Worm (Caenorhabditis elegans) whole organism, midembryonic: ENCODE data around the gene sdz-31.

Experiments
- T22C8.4 ChIP-seq: fragments of 200-800 bp; sonication (Bioruptor generic); IDR thresholded peaks from 2 replicates; pipeline ENCODE4 v1.3.6; 2022; ENCODE audit warnings: missing genetic modification characterization, missing compliant biosample characterization
- cog-1 ChIP-seq: sonication (generic microtip); optimal IDR thresholded peaks from 2 replicates; lab custom pipeline; 2016; ENCODE audit warnings: missing genetic modification characterization, missing compliant biosample characterization
- flt-1 ChIP-seq: fragments of 200-800 bp; sonication (Bioruptor generic); IDR thresholded peaks from 2 replicates; pipeline ENCODE4 v1.3.6; 2022; ENCODE audit warnings: missing genetic modification characterization, missing compliant biosample characterization
- klf-2 ChIP-seq: fragments of 200-800 bp; sonication (Bioruptor generic); conservative IDR thresholded peaks from 2 replicates; pipeline ENCODE4 v1.3.6; 2022; ENCODE audit warnings: missing genetic modification reagents, missing genetic modification characterization, missing compliant biosample characterization
- med-1 ChIP-seq: sonication (generic microtip); optimal IDR thresholded peaks from 2 replicates; lab custom pipeline; 2017; ENCODE audit warnings: missing genetic modification characterization, mild to moderate bottlenecking, missing compliant biosample characterization, antibody characterized with exemption, missing genetic modification reagents; ENCODE audit not compliant: insufficient read depth
- ref-1 ChIP-seq: fragments of 200-800 bp; sonication (Bioruptor generic); conservative IDR thresholded peaks from 2 replicates; pipeline ENCODE4 v1.3.6; 2022; ENCODE audit warnings: missing genetic modification reagents, missing genetic modification characterization, missing compliant biosample characterization
- tab-1 ChIP-seq: fragments of 200-800 bp; sonication (Bioruptor generic); IDR thresholded peaks from 2 replicates; pipeline ENCODE4 v1.3.6; 2022; ENCODE audit warnings: missing genetic modification characterization, missing compliant biosample characterization
- ztf-23 ChIP-seq: fragments of 200-800 bp; sonication (Bioruptor generic); IDR thresholded peaks from 2 replicates; pipeline ENCODE4 v1.3.6; 2022; ENCODE audit warnings: missing genetic modification reagents, missing genetic modification characterization, missing compliant biosample characterization
- ztf-29 ChIP-seq: fragments of 200-800 bp; sonication (Bioruptor generic); IDR thresholded peaks from 2 replicates; pipeline ENCODE4 v1.3.6; 2022; ENCODE audit warnings: missing genetic modification reagents, missing genetic modification characterization, missing compliant biosample characterization

Gene sdz-31

DNA sequence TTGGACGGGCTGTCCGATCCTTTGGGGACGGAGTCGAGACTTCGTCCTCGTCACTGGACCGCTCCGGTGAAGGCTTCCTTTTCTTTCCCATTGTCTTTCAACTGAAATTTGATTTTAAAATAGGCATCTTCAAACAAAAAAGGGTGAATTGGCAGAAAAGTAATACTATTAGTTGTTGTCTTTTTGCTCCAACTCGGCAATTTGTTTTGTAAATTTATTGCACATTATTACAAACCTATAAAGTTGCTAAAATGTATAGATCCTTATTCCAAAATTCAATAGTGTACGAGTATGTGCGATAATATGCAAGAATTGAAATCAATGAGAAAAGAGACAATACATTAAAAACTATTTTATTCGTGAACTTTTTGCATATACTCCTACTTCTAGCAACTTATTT is 20.1 kb upstream of the sdz-31 start, which contains the start of gene lsy-12:
Gene lsy-12 (minus strand): TSS at position 101 of the 400 bp plus-strand sequence.
- TF ChIP-seq cog-1 (tag; lab: Kevin White, UChicago) (no peak), ref-1 (no peak), ztf-23 (GFP tag; lab: Robert Waterston, UW) (no peak), ztf-29 (GFP tag; lab: Robert Waterston, UW) (no peak)

DNA sequence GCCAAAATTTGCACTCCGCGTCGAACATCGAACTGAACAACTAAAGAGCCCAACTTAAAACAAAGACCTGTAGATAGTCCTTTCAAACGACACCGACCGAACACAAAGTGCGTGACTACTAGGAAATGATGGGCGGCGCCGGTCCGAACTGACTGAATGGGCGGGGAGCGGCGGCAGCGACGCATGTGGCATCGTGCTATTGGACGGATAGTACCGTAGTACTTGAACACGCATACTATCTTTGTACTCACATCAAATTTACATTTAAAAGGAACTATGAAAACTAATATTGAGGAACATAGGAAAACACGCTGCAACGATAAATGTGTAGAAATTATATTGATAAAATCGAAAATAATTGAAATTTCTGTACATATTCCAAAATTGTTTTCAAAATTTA is 19.6 kb upstream of the sdz-31 start:
- TF ChIP-seq T22C8.4 (no peak), ref-1 (no peak), flt-1 (GFP tag; lab: Robert Waterston, UW) (no peak), med-1 (GFP tag; lab: Kevin White, UChicago) (no peak), tab-1 (GFP tag; lab: Robert Waterston, UW) (no peak), klf-2 (no peak)

DNA sequence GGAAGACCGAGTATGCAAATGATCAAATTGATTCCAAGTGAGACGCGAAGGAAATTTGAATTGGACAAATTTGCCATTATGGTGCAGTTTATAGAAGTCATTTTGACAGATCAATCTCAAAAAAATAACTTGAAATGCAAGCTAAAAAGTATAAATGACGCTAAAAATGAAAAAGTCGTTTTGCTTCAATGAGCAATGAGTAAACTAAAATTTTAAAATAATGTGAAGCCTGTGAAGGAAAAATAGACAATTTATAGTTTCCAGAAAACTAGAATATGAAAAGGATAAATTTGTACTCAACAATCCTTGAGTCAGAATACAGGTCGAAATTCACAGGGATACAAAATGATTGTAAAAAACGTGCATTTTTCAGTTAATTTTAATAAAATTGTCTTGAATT is 11.7 kb upstream of the sdz-31 start, which contains the start of gene srab-17:
Gene srab-17 (minus strand): TSS at position 101 of the 400 bp plus-strand sequence.
- TF ChIP-seq med-1 (GFP tag; lab: Kevin White, UChicago): no peak
- no peak for TF ChIP-seq klf-2
- no peak for TF ChIP-seq ztf-23 (GFP tag; lab: Robert Waterston, UW)
- TF ChIP-seq T22C8.4: no peak
- TF ChIP-seq flt-1 (GFP tag; lab: Robert Waterston, UW): no peak
- no peak for TF ChIP-seq ref-1
- TF ChIP-seq ztf-29 (GFP tag; lab: Robert Waterston, UW): no peak
- TF ChIP-seq tab-1 (GFP tag; lab: Robert Waterston, UW): no peak
- no peak for TF ChIP-seq cog-1 (tag; lab: Kevin White, UChicago)

ce11 chrV:9871339-9871738 is 8.6 kb upstream of the sdz-31 start, which contains the start of gene srab-18:
Gene srab-18, minus strand, starts transcription at chrV:9871439.
- no peak for TF ChIP-seq T22C8.4
- no peak for TF ChIP-seq ztf-23 (GFP tag; lab: Robert Waterston, UW)
- TF ChIP-seq cog-1 (tag; lab: Kevin White, UChicago): no peak
- TF ChIP-seq tab-1 (GFP tag; lab: Robert Waterston, UW): no peak
- TF ChIP-seq flt-1 (GFP tag; lab: Robert Waterston, UW): no peak
- TF ChIP-seq klf-2: no peak
- no peak for TF ChIP-seq ztf-29 (GFP tag; lab: Robert Waterston, UW)
- TF ChIP-seq med-1 (GFP tag; lab: Kevin White, UChicago): no peak
- no peak for TF ChIP-seq ref-1

DNA sequence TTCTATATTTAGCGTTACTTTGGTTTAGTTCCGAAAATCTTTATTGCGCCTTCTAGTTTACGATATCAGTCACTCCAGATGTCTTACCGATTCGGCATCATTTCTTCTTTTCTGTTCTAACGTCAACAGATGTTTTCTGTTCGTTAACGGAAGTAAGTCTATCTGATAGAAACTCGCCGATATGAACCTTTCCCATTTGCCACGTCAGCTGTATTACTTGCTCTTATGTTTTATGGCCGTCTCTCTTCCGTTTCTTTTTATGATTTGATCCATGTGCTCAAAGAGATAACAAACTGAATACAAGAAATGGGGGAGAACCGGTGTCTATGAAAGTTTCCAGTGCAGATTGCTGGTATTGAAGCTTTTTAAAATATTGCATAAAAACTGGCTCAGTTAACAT is 563 bp upstream of the sdz-31 start, which contains the start of gene srab-26:
Gene srab-26 (minus strand): TSS at position 101 of the 400 bp plus-strand sequence.
- no peak for TF ChIP-seq flt-1 (GFP tag; lab: Robert Waterston, UW)

ce11 chrV:9885918-9886488 is 6.0 kb downstream of the sdz-31 start, which contains the start of gene clp-9:
Gene clp-9, minus strand, starts transcription at chrV:9885968.
- no peak for TF ChIP-seq ztf-29 (GFP tag; lab: Robert Waterston, UW)
- TF ChIP-seq ref-1: no peak
- TF ChIP-seq flt-1 (GFP tag; lab: Robert Waterston, UW): no peak
- no peak for TF ChIP-seq tab-1 (GFP tag; lab: Robert Waterston, UW)
- no peak for TF ChIP-seq T22C8.4
- no peak for TF ChIP-seq cog-1 (tag; lab: Kevin White, UChicago)
- no peak for TF ChIP-seq ztf-23 (GFP tag; lab: Robert Waterston, UW)
- TF ChIP-seq klf-2: no peak
- no peak for TF ChIP-seq med-1 (GFP tag; lab: Kevin White, UChicago)

DNA sequence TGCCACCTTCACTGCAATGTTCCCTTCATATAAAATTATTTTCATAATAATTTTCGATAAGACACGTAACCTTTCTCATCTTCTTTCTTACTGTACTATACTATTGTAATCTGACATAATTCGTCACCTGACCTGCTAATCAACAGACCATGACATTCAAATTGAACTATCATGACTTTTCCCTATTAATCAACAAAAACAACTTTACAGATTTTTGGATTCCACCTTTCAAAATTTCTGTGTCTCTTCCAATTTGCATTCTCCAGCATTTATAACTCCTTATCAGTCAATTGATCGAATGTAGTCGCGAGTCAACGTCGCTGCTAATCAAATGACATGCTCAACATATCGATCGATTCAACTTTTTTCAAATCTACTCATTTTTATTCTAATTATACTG is 9.7 kb downstream of the sdz-31 start, which contains the start of gene fshr-1:
Gene fshr-1 (plus strand): TSS at position 209 of the 400 bp plus-strand sequence.
- TF ChIP-seq tab-1 (GFP tag; lab: Robert Waterston, UW): no peak
- TF ChIP-seq med-1 (GFP tag; lab: Kevin White, UChicago): no peak
- no peak for TF ChIP-seq cog-1 (tag; lab: Kevin White, UChicago)
- TF ChIP-seq flt-1 (GFP tag; lab: Robert Waterston, UW): no peak
- no peak for TF ChIP-seq klf-2
- TF ChIP-seq T22C8.4: no peak
- TF ChIP-seq ztf-23 (GFP tag; lab: Robert Waterston, UW): no peak

- TF ChIP-seq ref-1 (no peak), klf-2 (no peak), ztf-29 (GFP tag; lab: Robert Waterston, UW) (no peak), cog-1 (tag; lab: Kevin White, UChicago) (no peak), med-1 (GFP tag; lab: Kevin White, UChicago) (no peak), flt-1 (GFP tag; lab: Robert Waterston, UW) (no peak), T22C8.4 (no peak), ztf-23 (GFP tag; lab: Robert Waterston, UW) (no peak), tab-1 (GFP tag; lab: Robert Waterston, UW) (no peak)
These were observed 19.3 kb downstream of the sdz-31 start, which contains the start of gene egl-47 for ce11 chrV:9899278-9899677. Gene egl-47, plus strand, starts transcription at chrV:9899578.

ce11 chrV:9901119-9901518 is 21.2 kb downstream of the sdz-31 start:
- TF ChIP-seq klf-2: no peak
- TF ChIP-seq tab-1 (GFP tag; lab: Robert Waterston, UW): no peak
- TF ChIP-seq T22C8.4: no peak
- TF ChIP-seq ref-1: no peak
- no peak for TF ChIP-seq flt-1 (GFP tag; lab: Robert Waterston, UW)
- TF ChIP-seq ztf-23 (GFP tag; lab: Robert Waterston, UW): no peak
- TF ChIP-seq med-1 (GFP tag; lab: Kevin White, UChicago): no peak
- TF ChIP-seq cog-1 (tag; lab: Kevin White, UChicago): no peak
- TF ChIP-seq ztf-29 (GFP tag; lab: Robert Waterston, UW): no peak

DNA sequence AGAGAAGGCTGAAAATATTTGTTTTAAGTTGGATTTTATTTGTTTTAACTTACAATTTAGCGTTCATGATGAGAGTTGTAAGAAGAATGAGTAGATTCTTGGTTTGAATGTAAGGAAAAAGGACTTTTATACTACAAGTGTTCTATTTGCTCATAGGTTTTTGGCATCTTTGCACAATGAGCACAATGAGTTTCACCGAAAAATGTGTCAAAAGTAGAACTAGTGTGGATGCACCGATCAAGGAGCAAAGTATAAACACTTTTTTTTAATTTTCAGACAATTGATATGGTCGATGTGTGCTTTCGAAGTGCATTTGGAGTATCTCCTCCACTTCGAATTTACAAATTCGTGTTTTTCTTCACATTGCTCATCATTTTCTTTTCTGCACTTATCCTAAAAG is 26.1 kb downstream of the sdz-31 start, which contains the start of gene fipr-11:
Gene fipr-11 (minus strand): TSS at position 101 of the 400 bp plus-strand sequence.
- TF ChIP-seq cog-1 (tag; lab: Kevin White, UChicago) (no peak), ztf-23 (GFP tag; lab: Robert Waterston, UW) (no peak), ref-1 (no peak), med-1 (GFP tag; lab: Kevin White, UChicago) (no peak), tab-1 (GFP tag; lab: Robert Waterston, UW) (no peak), flt-1 (GFP tag; lab: Robert Waterston, UW) (no peak)
